Worm (Caenorhabditis elegans) whole organism, dauer: ENCODE measurements around the gene R166.2.

Experiments
- unc-62 ChIP-seq: sonication (generic microtip); optimal IDR thresholded peaks from 2 replicates; lab custom pipeline; 2017; ENCODE audit warnings: missing biosample characterization, missing genetic modification reagents, missing genetic modification characterization

R166.2 gene

ce11 chrII:10556550-10557205, 19.2 kb upstream of the R166.2 start:
- no peak for TF ChIP-seq unc-62 (GFP tag; lab: Kevin White, UChicago)

- TF ChIP-seq unc-62 (GFP tag; lab: Kevin White, UChicago) = no peak
Measured at ce11 chrII:10555484-10556075, 18.1 kb upstream of the R166.2 start.

- no peak for TF ChIP-seq unc-62 (GFP tag; lab: Kevin White, UChicago)
Measured at ce11 chrII:10554972-10555371, 17.5 kb upstream of the R166.2 start, which contains the start of gene mnk-1. TSS of gene mnk-1 (minus strand) at chrII:10555044.

ce11 chrII:10554046-10554399, 16.6 kb upstream of the R166.2 start:
- no peak for TF ChIP-seq unc-62 (GFP tag; lab: Kevin White, UChicago)

ce11 chrII:10553377-10554045, 16.0 kb upstream of the R166.2 start:
- no peak for TF ChIP-seq unc-62 (GFP tag; lab: Kevin White, UChicago)

ce11 chrII:10551985-10552736, 14.7 kb upstream of the R166.2 start:
- peak; percentile 36 for TF ChIP-seq unc-62 (GFP tag; lab: Kevin White, UChicago)

ce11 chrII:10550872-10551647, 13.6 kb upstream of the R166.2 start:
- TF ChIP-seq unc-62 (GFP tag; lab: Kevin White, UChicago) = no peak

- TF ChIP-seq unc-62 (GFP tag; lab: Kevin White, UChicago) = no peak
Measured at ce11 chrII:10550173-10550572, 12.7 kb upstream of the R166.2 start.

- TF ChIP-seq unc-62 (GFP tag; lab: Kevin White, UChicago) = no peak
Measured at ce11 chrII:10548778-10549671, 11.6 kb upstream of the R166.2 start.

- TF ChIP-seq unc-62 (GFP tag; lab: Kevin White, UChicago) = no peak
Measured at ce11 chrII:10547803-10548693, 10.6 kb upstream of the R166.2 start.

ce11 chrII:10547311-10547710, 9.8 kb upstream of the R166.2 start:
- TF ChIP-seq unc-62 (GFP tag; lab: Kevin White, UChicago) = no peak

- no peak for TF ChIP-seq unc-62 (GFP tag; lab: Kevin White, UChicago)
Measured at ce11 chrII:10546784-10547087, 9.3 kb upstream of the R166.2 start.
